Worm (Caenorhabditis elegans) whole organism, L4 larva: ENCODE data around the gene aex-3.

ENCODE experiments used
- F10B5.3 ChIP-seq: sonication (generic microtip); optimal IDR thresholded peaks from 2 replicates; lab custom pipeline; 2016; ENCODE audit warnings: mild to moderate bottlenecking, missing genetic modification characterization, missing compliant biosample characterization
- F44E2.7 ChIP-seq: fragments of 200-800 bp; sonication (Bioruptor generic); IDR thresholded peaks from 2 replicates; pipeline ENCODE4 v2.1.2; 2022; ENCODE audit warnings: missing genetic modification characterization, missing compliant biosample characterization
- Y48G9A.11 ChIP-seq: fragments of 200-800 bp; sonication (Bioruptor generic); IDR thresholded peaks from 2 replicates; pipeline ENCODE4 v1.3.6; 2022; ENCODE audit warnings: missing genetic modification reagents, missing genetic modification characterization, missing compliant biosample characterization
- Y5F2A.4 ChIP-seq: fragments of 200-800 bp; sonication (Bioruptor generic); optimal IDR thresholded peaks from 2 replicates; lab custom pipeline; 2018; ENCODE audit warnings: mild to moderate bottlenecking, missing genetic modification characterization, missing compliant biosample characterization
- Y75B8A.6 ChIP-seq: fragments of 200-800 bp; sonication (Bioruptor generic); IDR thresholded peaks from 2 replicates; pipeline ENCODE4 v1.3.6; 2022; ENCODE audit warnings: missing genetic modification reagents, missing genetic modification characterization, missing compliant biosample characterization
- aly-2 ChIP-seq: sonication (generic microtip); optimal IDR thresholded peaks from 2 replicates; lab custom pipeline; 2018; ENCODE audit warnings: missing biosample characterization, missing genetic modification characterization
- ama-1 ChIP-seq: fragments of 150-350 bp; optimal IDR thresholded peaks from 2 replicates; lab custom pipeline; 2014; ENCODE audit warnings: inconsistent platforms, mixed read lengths
- arid-1 ChIP-seq: fragments of 200-800 bp; sonication (Bioruptor generic); conservative IDR thresholded peaks from 2 replicates; pipeline ENCODE4 v1.3.6; 2022; ENCODE audit warnings: missing genetic modification reagents, missing genetic modification characterization, missing compliant biosample characterization
- ceh-20 ChIP-seq: fragments of 200-800 bp; sonication (Bioruptor generic); IDR thresholded peaks from 2 replicates; pipeline ENCODE4 v1.3.6; 2022; ENCODE audit warnings: missing genetic modification reagents, missing genetic modification characterization, missing compliant biosample characterization
- cey-2 ChIP-seq: sonication (generic microtip); optimal IDR thresholded peaks from 3 replicates; lab custom pipeline; 2017; ENCODE audit warnings: missing genetic modification characterization, mild to moderate bottlenecking, missing compliant biosample characterization, antibody characterized with exemption, borderline replicate concordance; ENCODE audit not compliant: insufficient read depth
- ctbp-1 ChIP-seq: fragments of 200-800 bp; sonication (Bioruptor generic); IDR thresholded peaks from 2 replicates; pipeline ENCODE4 v1.3.6; 2022; ENCODE audit warnings: missing genetic modification reagents, missing genetic modification characterization, missing compliant biosample characterization
- daf-12 ChIP-seq: fragments of 150-350 bp; optimal IDR thresholded peaks from 2 replicates; lab custom pipeline; 2014; ENCODE audit warnings: missing biosample characterization, missing genetic modification reagents, missing genetic modification characterization
- daf-16 ChIP-seq, 3 experiments: sonication (generic microtip); optimal IDR thresholded peaks; 2 replicates each; lab custom pipeline; 2016 to 2017; ENCODE audit warnings: missing genetic modification characterization in 3 of 3, missing genetic modification reagents in 3 of 3, mild to moderate bottlenecking in 2 of 3, missing compliant biosample characterization in 2 of 3, missing biosample characterization in 1 of 3, moderate library complexity in 1 of 3
- daf-8 ChIP-seq: fragments of 200-800 bp; sonication (Bioruptor generic); IDR thresholded peaks from 2 replicates; pipeline ENCODE4 v1.3.6; 2022; ENCODE audit warnings: missing genetic modification characterization, missing compliant biosample characterization
- dmd-9 ChIP-seq: fragments of 200-800 bp; sonication (Bioruptor generic); IDR thresholded peaks from 2 replicates; pipeline ENCODE4 v1.3.6; 2022; ENCODE audit warnings: missing genetic modification reagents, missing genetic modification characterization, missing compliant biosample characterization
- dpl-1 ChIP-seq: fragments of 150-350 bp; optimal IDR thresholded peaks from 2 replicates; lab custom pipeline; 2014; ENCODE audit warnings: missing biosample characterization, missing genetic modification reagents, missing genetic modification characterization
- duxl-1 ChIP-seq: sonication (generic microtip); optimal IDR thresholded peaks from 2 replicates; lab custom pipeline; 2016; ENCODE audit warnings: mild to moderate bottlenecking, missing genetic modification characterization, moderate library complexity, missing compliant biosample characterization; ENCODE audit not compliant: poor library complexity
- egl-43 ChIP-seq: fragments of 200-800 bp; sonication (Bioruptor generic); IDR thresholded peaks from 2 replicates; pipeline ENCODE4 v1.3.6; 2022; ENCODE audit warnings: missing genetic modification reagents, missing genetic modification characterization, missing compliant biosample characterization
- fos-1 ChIP-seq: fragments of 150-350 bp; optimal IDR thresholded peaks from 2 replicates; lab custom pipeline; 2014; ENCODE audit warnings: missing biosample characterization, missing genetic modification characterization
- gei-8 ChIP-seq: fragments of 200-800 bp; sonication (Bioruptor generic); optimal IDR thresholded peaks from 2 replicates; lab custom pipeline; 2018; ENCODE audit warnings: mild to moderate bottlenecking, missing genetic modification characterization, missing compliant biosample characterization
- hif-1 ChIP-seq, 2 experiments: sonication (generic microtip); optimal IDR thresholded peaks; 2 replicates each; lab custom pipeline; 2016 to 2017; ENCODE audit warnings: missing compliant biosample characterization in 2 of 2, missing genetic modification characterization in 2 of 2, missing genetic modification reagents in 2 of 2, missing genotype in 2 of 2, mild to moderate bottlenecking in 1 of 2
- hlh-11 ChIP-seq: fragments of 200-800 bp; sonication (Bioruptor generic); optimal IDR thresholded peaks from 2 replicates; lab custom pipeline; 2018; ENCODE audit warnings: mild to moderate bottlenecking, missing genetic modification characterization, missing compliant biosample characterization
- hlh-30 ChIP-seq: sonication (generic microtip); optimal IDR thresholded peaks from 2 replicates; lab custom pipeline; 2017; ENCODE audit warnings: antibody characterized with exemption, mild to moderate bottlenecking, missing genetic modification characterization, missing compliant biosample characterization; ENCODE audit not compliant: insufficient read depth
- jun-1 ChIP-seq: fragments of 150-350 bp; optimal IDR thresholded peaks from 2 replicates; lab custom pipeline; 2014; ENCODE audit warnings: missing biosample characterization, missing genetic modification reagents, missing genetic modification characterization
- lin-13 ChIP-seq: fragments of 150-350 bp; optimal IDR thresholded peaks from 2 replicates; lab custom pipeline; 2014; ENCODE audit warnings: missing biosample characterization, missing genetic modification reagents, missing genetic modification characterization
- lin-29 ChIP-seq: fragments of 200-800 bp; sonication (Bioruptor generic); IDR thresholded peaks from 2 replicates; pipeline ENCODE4 v1.3.6; 2022; ENCODE audit warnings: missing genetic modification reagents, missing genetic modification characterization, missing compliant biosample characterization
- lin-38 ChIP-seq: fragments of 200-800 bp; sonication (Bioruptor generic); IDR thresholded peaks from 2 replicates; pipeline ENCODE4 v1.3.6; 2022; ENCODE audit warnings: missing genetic modification reagents, missing genetic modification characterization, missing compliant biosample characterization
- lin-39 ChIP-seq: fragments of 150-350 bp; optimal IDR thresholded peaks from 2 replicates; lab custom pipeline; 2014; ENCODE audit warnings: missing biosample characterization, missing genetic modification reagents, missing genetic modification characterization
- lsy-2 ChIP-seq, 2 experiments: fragments of 150-350 bp in 1 of 2; sonication (generic microtip) in 1 of 2; optimal IDR thresholded peaks; 2 replicates each; lab custom pipeline; 2014 to 2017; ENCODE audit warnings: missing biosample characterization in 2 of 2, missing genetic modification characterization in 2 of 2
- madf-5 ChIP-seq, 2 experiments: fragments of 200-800 bp; sonication (Bioruptor generic); IDR thresholded peaks; 2 replicates each; pipeline ENCODE4 v1.3.6; 2022; ENCODE audit warnings: missing compliant biosample characterization in 2 of 2, missing genetic modification characterization in 2 of 2
- mdt-29 ChIP-seq: fragments of 200-800 bp; sonication (Bioruptor generic); IDR thresholded peaks from 2 replicates; pipeline ENCODE4 v1.3.6; 2022; ENCODE audit warnings: missing genetic modification reagents, missing genetic modification characterization, missing compliant biosample characterization
- mes-2 ChIP-seq: sonication (generic microtip); optimal IDR thresholded peaks from 2 replicates; lab custom pipeline; 2016; ENCODE audit warnings: missing genotype, mild to moderate bottlenecking, missing genetic modification characterization, missing compliant biosample characterization; ENCODE audit not compliant: poor library complexity, severe bottlenecking
- mxl-2 ChIP-seq: fragments of 200-800 bp; sonication (Bioruptor generic); conservative IDR thresholded peaks from 2 replicates; pipeline ENCODE4 v1.3.6; 2022; ENCODE audit warnings: missing genetic modification reagents, missing genetic modification characterization, missing compliant biosample characterization
- nhr-11 ChIP-seq: fragments of 150-350 bp; optimal IDR thresholded peaks from 2 replicates; lab custom pipeline; 2014; ENCODE audit warnings: missing biosample characterization, missing genetic modification characterization
- nhr-41 ChIP-seq: fragments of 200-800 bp; sonication (Bioruptor generic); IDR thresholded peaks from 2 replicates; pipeline ENCODE4 v1.3.6; 2022; ENCODE audit warnings: missing genetic modification reagents, missing genetic modification characterization, missing compliant biosample characterization
- nhr-42 ChIP-seq: fragments of 200-800 bp; sonication (Bioruptor generic); IDR thresholded peaks from 2 replicates; pipeline ENCODE4 v1.3.6; 2022; ENCODE audit warnings: missing genetic modification characterization, missing compliant biosample characterization
- nhr-48 ChIP-seq: sonication (generic microtip); optimal IDR thresholded peaks from 2 replicates; lab custom pipeline; 2016; ENCODE audit warnings: mild to moderate bottlenecking, missing genetic modification characterization, missing compliant biosample characterization
- nhr-76 ChIP-seq: fragments of 150-350 bp; optimal IDR thresholded peaks from 2 replicates; lab custom pipeline; 2014; ENCODE audit warnings: missing biosample characterization, missing genetic modification characterization
- saeg-2 ChIP-seq: fragments of 200-800 bp; sonication (Bioruptor generic); IDR thresholded peaks from 2 replicates; pipeline ENCODE4 v1.3.6; 2022; ENCODE audit warnings: missing genetic modification reagents, missing genetic modification characterization, missing compliant biosample characterization
- snpc-4 ChIP-seq: fragments of 150-350 bp; optimal IDR thresholded peaks from 2 replicates; lab custom pipeline; 2014; ENCODE audit warnings: missing biosample characterization, missing genetic modification characterization
- spr-3 ChIP-seq: fragments of 200-800 bp; sonication (Bioruptor generic); optimal IDR thresholded peaks from 2 replicates; lab custom pipeline; 2018; ENCODE audit warnings: mild to moderate bottlenecking, missing genetic modification characterization, missing compliant biosample characterization
- tag-97 ChIP-seq: fragments of 200-800 bp; sonication (Bioruptor generic); IDR thresholded peaks from 2 replicates; pipeline ENCODE4 v1.3.6; 2022; ENCODE audit warnings: missing genetic modification characterization, missing compliant biosample characterization
- tra-1 ChIP-seq: fragments of 200-800 bp; sonication (Bioruptor generic); IDR thresholded peaks from 2 replicates; pipeline ENCODE4 v1.3.6; 2022; ENCODE audit warnings: missing genetic modification reagents, missing genetic modification characterization, missing compliant biosample characterization
- unc-130 ChIP-seq: sonication (generic microtip); optimal IDR thresholded peaks from 2 replicates; lab custom pipeline; 2016; ENCODE audit warnings: missing genetic modification reagents, missing genetic modification characterization, missing compliant biosample characterization
- unc-39 ChIP-seq: sonication (generic microtip); optimal IDR thresholded peaks from 2 replicates; lab custom pipeline; 2017; ENCODE audit warnings: missing biosample characterization, missing genetic modification characterization
- zag-1 ChIP-seq: fragments of 150-350 bp; optimal IDR thresholded peaks from 2 replicates; lab custom pipeline; 2014; ENCODE audit warnings: missing biosample characterization, missing genetic modification characterization
- zfp-2 ChIP-seq: sonication (generic microtip); optimal IDR thresholded peaks from 2 replicates; lab custom pipeline; 2016; ENCODE audit warnings: mild to moderate bottlenecking, missing genetic modification characterization, missing compliant biosample characterization
- zfp-3 ChIP-seq: fragments of 200-800 bp; sonication (Bioruptor generic); conservative IDR thresholded peaks from 2 replicates; pipeline ENCODE4 v1.3.6; 2022; ENCODE audit warnings: missing genetic modification reagents, missing genetic modification characterization, missing compliant biosample characterization
- zip-2 ChIP-seq: fragments of 150-350 bp; optimal IDR thresholded peaks from 2 replicates; lab custom pipeline; 2014; ENCODE audit warnings: missing biosample characterization, missing genetic modification characterization
- ztf-11 ChIP-seq: fragments of 150-350 bp; optimal IDR thresholded peaks from 2 replicates; lab custom pipeline; 2014; ENCODE audit warnings: missing biosample characterization, missing genetic modification characterization

The aex-3 gene

DNA sequence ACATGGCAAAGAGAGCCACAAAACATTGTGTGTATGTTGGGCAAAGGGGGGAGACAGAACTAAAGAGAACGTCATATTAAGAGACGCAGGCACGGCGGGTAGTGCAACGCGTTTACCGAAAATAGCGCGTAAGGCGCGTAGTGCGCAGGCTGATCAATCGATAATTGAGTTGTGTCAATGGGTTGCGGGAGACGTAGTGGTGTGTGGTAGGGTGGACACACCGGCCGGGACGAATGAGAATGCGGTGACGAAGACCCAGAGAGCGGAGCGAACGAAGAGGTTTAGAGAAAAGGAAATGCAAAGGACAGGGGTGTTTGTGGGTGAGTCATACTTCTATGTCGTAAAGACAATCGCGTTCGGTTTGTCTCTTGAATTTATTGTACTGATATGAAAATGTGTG lies 31.8 kb downstream of the aex-3 start (continued):
- no peak for TF ChIP-seq mdt-29 (GFP tag; lab: Robert Waterston, UW)
- TF ChIP-seq tag-97 (GFP tag; lab: Robert Waterston, UW) = no peak
- no peak for TF ChIP-seq daf-8 (GFP tag; lab: Robert Waterston, UW)
- no peak for TF ChIP-seq snpc-4 (tag; lab: Kevin White, UChicago)
- peak; percentile 42 for TF ChIP-seq nhr-11
- peak in 1 of 2 experiments; percentile 61 for TF ChIP-seq lsy-2 (tag; optimal IDR thresholded peaks at IDR 0.05; lab: Kevin White, UChicago)
- no peak for TF ChIP-seq Y75B8A.6 (GFP tag; lab: Robert Waterston, UW)
- TF ChIP-seq hlh-30 = peak; percentile 81
- peak; percentile 60 for TF ChIP-seq dpl-1 (GFP tag; lab: Kevin White, UChicago)
- no peak for TF ChIP-seq saeg-2 (GFP tag; lab: Robert Waterston, UW)
- no peak for TF ChIP-seq egl-43 (GFP tag; lab: Robert Waterston, UW)
- peak; percentile 69 for TF ChIP-seq jun-1 (tag; lab: Kevin White, UChicago)
- no peak for TF ChIP-seq zag-1
- 0 out of 2 replicates have a peak, but pooled peaks have one; percentile 13 for TF ChIP-seq zfp-3 (GFP tag; lab: Robert Waterston, UW)
- no peak for TF ChIP-seq lin-39 (tag; lab: Kevin White, UChicago)
- TF ChIP-seq nhr-42 (GFP tag; lab: Robert Waterston, UW) = 0 out of 2 replicates have a peak, but pooled peaks have one; percentile 55
- no peak for TF ChIP-seq unc-130 (GFP tag; lab: Kevin White, UChicago)
- no peak for TF ChIP-seq ztf-11 (tag; lab: Kevin White, UChicago)
- TF ChIP-seq gei-8 (GFP tag; lab: Kevin White, UChicago) = no peak
- peak; percentile 55; the same call in 1 of the 2 replicates for TF ChIP-seq arid-1 (GFP tag; lab: Robert Waterston, UW)
- peak; percentile 66 for TF ChIP-seq ctbp-1
- TF ChIP-seq lin-13 (GFP tag; lab: Kevin White, UChicago) = no peak
- peak; percentile 78 for TF ChIP-seq mes-2 (tag; lab: Kevin White, UChicago)
- TF ChIP-seq duxl-1 = peak; percentile 89
- no peak for TF ChIP-seq nhr-76 (tag; lab: Kevin White, UChicago)
- peak; percentile 84 for TF ChIP-seq F10B5.3 (tag; lab: Kevin White, UChicago)
- peak; percentile 20 to 27 for TF ChIP-seq daf-16 (GFP tag; optimal IDR thresholded peaks at IDR 0.05; lab: Kevin White, UChicago)
- TF ChIP-seq daf-16 (tag; optimal IDR thresholded peaks at IDR 0.05; lab: Kevin White, UChicago) = peak; percentile 82
- no peak for TF ChIP-seq cey-2 (tag; lab: Kevin White, UChicago)
- no peak for TF ChIP-seq zip-2 (tag; lab: Kevin White, UChicago)
- TF ChIP-seq ceh-20 (GFP tag; lab: Robert Waterston, UW) = 0 out of 2 replicates have a peak, but pooled peaks have one; percentile 54
- TF ChIP-seq daf-12 (tag; lab: Kevin White, UChicago) = no peak
- TF ChIP-seq ama-1 (lab: Kevin White, UChicago) = no peak
- no peak for TF ChIP-seq tra-1 (GFP tag; lab: Robert Waterston, UW)
- TF ChIP-seq lin-38 (GFP tag; lab: Robert Waterston, UW) = peak; percentile 44
- TF ChIP-seq dmd-9 = 0 out of 2 replicates have a peak, but pooled peaks have one; percentile 24
- TF ChIP-seq mxl-2 (GFP tag; lab: Robert Waterston, UW) = no peak
- TF ChIP-seq unc-39 (tag; lab: Kevin White, UChicago) = no peak
- no peak for TF ChIP-seq lin-29
- no peak for TF ChIP-seq Y48G9A.11
- TF ChIP-seq aly-2 (tag; lab: Kevin White, UChicago) = no peak
- TF ChIP-seq zfp-2 = no peak
- TF ChIP-seq nhr-41 (GFP tag; lab: Robert Waterston, UW) = no peak
- peak; percentile 62 for TF ChIP-seq nhr-48 (tag; lab: Kevin White, UChicago)
- TF ChIP-seq hlh-11 (tag; lab: Kevin White, UChicago) = peak; percentile 90
- TF ChIP-seq fos-1 (tag; lab: Kevin White, UChicago) = no peak
- TF ChIP-seq F44E2.7 (GFP tag; lab: Robert Waterston, UW) = no peak
- no peak for TF ChIP-seq madf-5 (GFP tag; IDR thresholded peaks at IDR 0.05; lab: Robert Waterston, UW)
- peak; percentile 20 to 59 for TF ChIP-seq hif-1 (tag; optimal IDR thresholded peaks at IDR 0.05; lab: Kevin White, UChicago)
- TF ChIP-seq spr-3 (GFP tag; lab: Kevin White, UChicago) = no peak
- TF ChIP-seq Y5F2A.4 (GFP tag; lab: Kevin White, UChicago) = no peak
